Fruit fly (Drosophila melanogaster) whole organism, embryonic: ENCODE results near the gene Sec13.

Experiments used
- B-H1 ChIP-seq: fragments of 200-800 bp; sonication (Bioruptor generic); IDR thresholded peaks from 3 replicates; pipeline ENCODE4 v1.3.6; 2022; ENCODE audit warnings: missing biosample characterization, missing genetic modification characterization
- CG10366 ChIP-seq: fragments of 200-800 bp; sonication (Bioruptor generic); IDR thresholded peaks from 2 replicates; pipeline ENCODE4 v1.3.6; 2022; ENCODE audit warnings: missing biosample characterization, missing genetic modification characterization
- CG10543 ChIP-seq: fragments of 200-800 bp; sonication (Bioruptor generic); optimal IDR thresholded peaks from 3 replicates; lab custom pipeline; 2017; ENCODE audit warnings: missing biosample characterization, mild to moderate bottlenecking, missing genetic modification characterization, moderate library complexity
- CG1647 ChIP-seq: fragments of 200-800 bp; sonication (Bioruptor generic); optimal IDR thresholded peaks from 3 replicates; lab custom pipeline; 2016; ENCODE audit warnings: missing biosample characterization, missing genetic modification characterization
- CG17385 ChIP-seq: fragments of 200-800 bp; sonication (Bioruptor generic); optimal IDR thresholded peaks from 3 replicates; lab custom pipeline; 2018; ENCODE audit warnings: missing biosample characterization, mild to moderate bottlenecking, missing genetic modification characterization
- CG18476 ChIP-seq: fragments of 200-800 bp; sonication (Bioruptor generic); optimal IDR thresholded peaks from 2 replicates; lab custom pipeline; 2016; ENCODE audit warnings: missing biosample characterization, mild to moderate bottlenecking, missing genetic modification characterization
- CG18764 ChIP-seq: fragments of 200-800 bp; sonication (Bioruptor generic); optimal IDR thresholded peaks from 3 replicates; lab custom pipeline; 2016; ENCODE audit warnings: missing biosample characterization, missing genetic modification characterization
- CG2875 ChIP-seq: fragments of 200-800 bp; sonication (Bioruptor generic); optimal IDR thresholded peaks from 2 replicates; lab custom pipeline; 2017; ENCODE audit warnings: missing biosample characterization, mild to moderate bottlenecking, missing genetic modification characterization, missing genetic modification reagents
- CG30431 ChIP-seq: fragments of 200-800 bp; sonication (Bioruptor generic); optimal IDR thresholded peaks from 2 replicates; lab custom pipeline; 2017; ENCODE audit warnings: missing biosample characterization, missing genetic modification characterization
- CG3065 ChIP-seq: fragments of 200-800 bp; sonication (Bioruptor generic); optimal IDR thresholded peaks from 2 replicates; lab custom pipeline; 2016; ENCODE audit warnings: missing biosample characterization, missing genetic modification characterization
- CG33213 ChIP-seq: fragments of 200-800 bp; sonication (Bioruptor generic); optimal IDR thresholded peaks from 3 replicates; lab custom pipeline; 2016; ENCODE audit warnings: missing biosample characterization, missing genetic modification characterization
- CG4328 ChIP-seq: fragments of 200-800 bp; sonication (Bioruptor generic); optimal IDR thresholded peaks from 3 replicates; lab custom pipeline; 2017; ENCODE audit warnings: missing biosample characterization, missing genetic modification reagents, missing genetic modification characterization
- CG4707 ChIP-seq: fragments of 200-800 bp; sonication (Bioruptor generic); optimal IDR thresholded peaks from 2 replicates; lab custom pipeline; 2018; ENCODE audit warnings: missing biosample characterization, mild to moderate bottlenecking, missing genetic modification characterization, moderate library complexity
- CG5180 ChIP-seq: fragments of 200-800 bp; sonication (Bioruptor generic); optimal IDR thresholded peaks from 3 replicates; lab custom pipeline; 2017; ENCODE audit warnings: missing biosample characterization, missing genetic modification characterization, mild to moderate bottlenecking, moderate library complexity, missing genetic modification reagents
- CG6813 ChIP-seq: fragments of 200-800 bp; sonication (Bioruptor generic); optimal IDR thresholded peaks from 2 replicates; lab custom pipeline; 2017; ENCODE audit warnings: missing biosample characterization, missing genetic modification characterization, mild to moderate bottlenecking, moderate library complexity, missing genetic modification reagents
- CG9817 ChIP-seq: fragments of 200-800 bp; sonication (Bioruptor generic); optimal IDR thresholded peaks from 2 replicates; lab custom pipeline; 2018; ENCODE audit warnings: missing biosample characterization, mild to moderate bottlenecking, missing genetic modification characterization, moderate library complexity
- CG9876 ChIP-seq: fragments of 200-800 bp; sonication (Bioruptor generic); optimal IDR thresholded peaks from 2 replicates; lab custom pipeline; 2016; ENCODE audit warnings: missing biosample characterization, missing genetic modification characterization
- Camta ChIP-seq: fragments of 200-800 bp; sonication (Bioruptor generic); optimal IDR thresholded peaks from 2 replicates; lab custom pipeline; 2016; ENCODE audit warnings: missing biosample characterization, missing genetic modification characterization
- Chrac-16 ChIP-seq: fragments of 200-800 bp; sonication (Bioruptor generic); optimal IDR thresholded peaks from 3 replicates; lab custom pipeline; 2016; ENCODE audit warnings: missing biosample characterization, missing genetic modification characterization
- CoRest ChIP-seq: fragments of 200-800 bp; sonication (Bioruptor generic); optimal IDR thresholded peaks from 3 replicates; lab custom pipeline; 2018; ENCODE audit warnings: missing biosample characterization, mild to moderate bottlenecking, missing genetic modification characterization, moderate library complexity
- D ChIP-seq, 2 experiments: fragments of 200-800 bp in 1 of 2; fragments of >200 bp in 1 of 2; sonication (Bioruptor generic) in 1 of 2; optimal IDR thresholded peaks; 2 replicates in 1 of 2; 3 replicates in 1 of 2; lab custom pipeline; 2017; ENCODE audit warnings: mild to moderate bottlenecking in 1 of 2, missing biosample characterization in 1 of 2, missing genetic modification characterization in 1 of 2, missing genetic modification reagents in 1 of 2
- Dek ChIP-seq: fragments of 200-800 bp; sonication (Bioruptor generic); optimal IDR thresholded peaks from 3 replicates; lab custom pipeline; 2019; ENCODE audit warnings: missing biosample characterization, mild to moderate bottlenecking, missing genetic modification characterization, moderate library complexity
- Dll ChIP-seq: fragments of 200-800 bp; sonication (Bioruptor generic); IDR thresholded peaks from 4 replicates; pipeline ENCODE4 v1.3.6; 2022; ENCODE audit warnings: missing biosample characterization, missing genetic modification characterization; ENCODE audit not compliant: partially characterized antibody
- Kr ChIP-seq: fragments of 200-800 bp; sonication (Bioruptor generic); optimal IDR thresholded peaks from 2 replicates; lab custom pipeline; 2017; ENCODE audit warnings: missing biosample characterization, mild to moderate bottlenecking, missing genetic modification characterization
- Med ChIP-seq: fragments of 200-800 bp; sonication (Bioruptor generic); peaks from one replicate; lab custom pipeline; 2016; ENCODE audit warnings: missing biosample characterization, missing genetic modification characterization, mild to moderate bottlenecking, inconsistent platforms, moderate library complexity
- NFAT ChIP-seq: fragments of 200-800 bp; sonication (Bioruptor generic); IDR thresholded peaks from 2 replicates; pipeline ENCODE4 v1.3.6; 2022; ENCODE audit warnings: missing biosample characterization, missing genetic modification characterization
- Nf-YC ChIP-seq: fragments of 200-800 bp; optimal IDR thresholded peaks from 3 replicates; lab custom pipeline; 2019; ENCODE audit warnings: missing biosample characterization, mild to moderate bottlenecking, missing genetic modification characterization, moderate library complexity
- Oaz ChIP-seq: fragments of 200-800 bp; sonication (Bioruptor generic); IDR thresholded peaks from 2 replicates; pipeline ENCODE4 v1.3.6; 2022; ENCODE audit warnings: missing biosample characterization, missing genetic modification characterization
- Pdp1 ChIP-seq, 2 experiments: fragments of 200-800 bp; sonication (Bioruptor generic); optimal IDR thresholded peaks; 3 replicates each; lab custom pipeline; 2016; ENCODE audit warnings: missing biosample characterization in 2 of 2, missing genetic modification characterization in 2 of 2, mild to moderate bottlenecking in 1 of 2, moderate library complexity in 1 of 2
- Tbp ChIP-seq: fragments of >200 bp; optimal IDR thresholded peaks from 2 replicates; lab custom pipeline; 2018; ENCODE audit warnings: missing biosample characterization, missing genetic modification characterization
- Xbp1 ChIP-seq: fragments of 200-800 bp; sonication (Bioruptor generic); optimal IDR thresholded peaks from 3 replicates; lab custom pipeline; 2016; ENCODE audit warnings: missing biosample characterization, mild to moderate bottlenecking, missing genetic modification characterization
- bowl ChIP-seq: fragments of 200-800 bp; sonication (Bioruptor generic); IDR thresholded peaks from 2 replicates; pipeline ENCODE4 v1.3.6; 2022; ENCODE audit warnings: missing biosample characterization, missing genetic modification characterization
- chif ChIP-seq, 2 experiments: fragments of 200-800 bp; sonication (Bioruptor generic); optimal IDR thresholded peaks; 3 replicates each; lab custom pipeline; 2016; ENCODE audit warnings: missing biosample characterization in 2 of 2, missing genetic modification characterization in 2 of 2
- croc ChIP-seq: fragments of 200-800 bp; sonication (Bioruptor generic); conservative IDR thresholded peaks from 3 replicates; pipeline ENCODE4 v1.3.6; 2022; ENCODE audit warnings: missing biosample characterization, missing genetic modification characterization
- dan ChIP-seq: fragments of 200-800 bp; sonication (Bioruptor generic); IDR thresholded peaks from 2 replicates; pipeline ENCODE4 v1.3.6; 2022; ENCODE audit warnings: missing biosample characterization, missing genetic modification characterization
- disco-r ChIP-seq: fragments of 200-800 bp; sonication (Bioruptor generic); optimal IDR thresholded peaks from 2 replicates; lab custom pipeline; 2016; ENCODE audit warnings: missing biosample characterization, missing genetic modification characterization
- fd102C ChIP-seq: fragments of 200-800 bp; sonication (Bioruptor generic); optimal IDR thresholded peaks from 2 replicates; lab custom pipeline; 2018; ENCODE audit warnings: missing biosample characterization, mild to moderate bottlenecking, missing genetic modification characterization, moderate library complexity
- gcm ChIP-seq: fragments of 200-800 bp; sonication (Bioruptor generic); optimal IDR thresholded peaks from 2 replicates; lab custom pipeline; 2019; ENCODE audit warnings: missing biosample characterization, mild to moderate bottlenecking, missing genetic modification characterization, moderate library complexity
- her ChIP-seq: fragments of 200-800 bp; sonication (Bioruptor generic); optimal IDR thresholded peaks from 2 replicates; lab custom pipeline; 2016; ENCODE audit warnings: missing biosample characterization, missing genetic modification characterization
- knrl ChIP-seq: fragments of 200-800 bp; sonication (Bioruptor generic); IDR thresholded peaks from 3 replicates; pipeline ENCODE4 v1.3.6; 2022; ENCODE audit warnings: missing biosample characterization, missing genetic modification characterization; ENCODE audit not compliant: partially characterized antibody
- lilli ChIP-seq: fragments of 200-800 bp; sonication (Bioruptor generic); optimal IDR thresholded peaks from 3 replicates; lab custom pipeline; 2016; ENCODE audit warnings: missing biosample characterization, missing genetic modification characterization
- pan ChIP-seq, 4 experiments: fragments of >200 bp in 3 of 4; fragments of 200-800 bp in 1 of 4; sonication (Bioruptor generic) in 1 of 4; optimal IDR thresholded peaks in 3 of 4; IDR thresholded peaks in 1 of 4; 2 replicates each; pipeline versions ENCODE4 v1.3.6 to Lab custom; 2017 to 2022; ENCODE audit warnings: missing biosample characterization in 2 of 4, missing genetic modification characterization in 2 of 4, mixed read lengths in 1 of 4
- pnt ChIP-seq: fragments of 200-800 bp; sonication (Bioruptor generic); optimal IDR thresholded peaks from 3 replicates; lab custom pipeline; 2016; ENCODE audit warnings: missing biosample characterization, missing genetic modification characterization
- rib ChIP-seq: fragments of 200-800 bp; sonication (Bioruptor generic); IDR thresholded peaks from 2 replicates; pipeline ENCODE4 v1.3.6; 2022; ENCODE audit warnings: missing biosample characterization, missing genetic modification characterization
- sim ChIP-seq: fragments of 200-800 bp; sonication (Bioruptor generic); IDR thresholded peaks from 2 replicates; pipeline ENCODE4 v1.3.6; 2022; ENCODE audit warnings: missing biosample characterization, missing genetic modification characterization
- tgo ChIP-seq: fragments of 200-800 bp; sonication (Bioruptor generic); IDR thresholded peaks from 3 replicates; pipeline ENCODE4 v1.3.6; 2022; ENCODE audit warnings: missing biosample characterization, missing genetic modification characterization
- tin ChIP-seq: fragments of 200-800 bp; sonication (Bioruptor generic); optimal IDR thresholded peaks from 3 replicates; lab custom pipeline; 2016; ENCODE audit warnings: missing biosample characterization, missing genetic modification characterization
- unc-4 ChIP-seq: fragments of 200-800 bp; sonication (Bioruptor generic); IDR thresholded peaks from 2 replicates; pipeline ENCODE4 v1.3.6; 2022; ENCODE audit warnings: missing biosample characterization, missing genetic modification characterization; ENCODE audit not compliant: partially characterized antibody
- vfl ChIP-seq: fragments of 200-800 bp; sonication (Bioruptor generic); optimal IDR thresholded peaks from 2 replicates; lab custom pipeline; 2016; ENCODE audit warnings: missing biosample characterization, missing genetic modification characterization
- zen ChIP-seq: fragments of 200-800 bp; sonication (Bioruptor generic); optimal IDR thresholded peaks from 3 replicates; lab custom pipeline; 2018; ENCODE audit warnings: missing biosample characterization, mild to moderate bottlenecking, missing genetic modification characterization, moderate library complexity

Gene Sec13

DNA sequence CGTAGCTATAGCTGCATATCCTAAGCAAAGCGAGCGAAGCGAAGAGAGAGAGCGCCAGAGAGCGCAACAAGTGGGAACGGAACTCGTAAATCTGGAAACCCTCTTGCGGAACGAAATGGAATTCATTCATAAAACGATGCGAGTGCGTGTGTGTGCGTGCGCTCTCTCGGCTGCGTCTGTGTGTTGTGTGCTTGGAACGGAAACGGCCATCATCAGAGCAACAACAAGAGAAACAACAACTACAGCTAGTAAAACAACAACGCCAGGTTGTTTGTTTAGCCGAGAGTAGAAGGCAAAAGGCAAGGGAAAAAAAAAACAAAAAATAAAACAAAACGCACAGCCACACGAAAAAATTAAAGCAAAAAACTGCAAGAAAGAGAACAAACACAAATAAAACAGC, 41.7 kb upstream of the Sec13 start (continued):
- peak; percentile 70 for TF ChIP-seq CG6813 (GFP tag; lab: Kevin White, UChicago)
- no peak for TF ChIP-seq pan (optimal IDR thresholded peaks at IDR 0.05; lab: Kevin White, UChicago)
- TF ChIP-seq pan (GFP tag; optimal IDR thresholded peaks at IDR 0.05 in 1 of 2, IDR thresholded peaks at IDR 0.05 in 1 of 2), result peak in 1 of 2 experiments; percentile 43
- TF ChIP-seq chif (GFP tag; optimal IDR thresholded peaks at IDR 0.05; lab: Kevin White, UChicago), result no peak
- TF ChIP-seq CG30431 (GFP tag; lab: Kevin White, UChicago), result no peak
- peak; percentile 58 for TF ChIP-seq CG4707 (GFP tag; lab: Kevin White, UChicago)
- TF ChIP-seq Nf-YC (tag; lab: Kevin White, UChicago), result peak; percentile 63
- no peak for TF ChIP-seq Xbp1 (GFP tag; lab: Kevin White, UChicago)
- TF ChIP-seq tgo (GFP tag; lab: Robert Waterston, UW), result no peak; the same call in 2 of the 3 replicates
- no peak for TF ChIP-seq CoRest (tag; lab: Kevin White, UChicago)
- no peak for TF ChIP-seq dan (GFP tag; lab: Robert Waterston, UW)
- TF ChIP-seq Pdp1 (GFP tag; optimal IDR thresholded peaks at IDR 0.05; lab: Kevin White, UChicago), result peak in 1 of 2 experiments; percentile 32
- TF ChIP-seq croc (GFP tag; lab: Robert Waterston, UW), result no peak
- TF ChIP-seq knrl (GFP tag; lab: Robert Waterston, UW), result no peak
- TF ChIP-seq unc-4 (GFP tag; lab: Robert Waterston, UW), result no peak
- TF ChIP-seq tin, result no peak
- TF ChIP-seq CG9876 (GFP tag; lab: Kevin White, UChicago), result no peak
- TF ChIP-seq Oaz (GFP tag; lab: Robert Waterston, UW), result no peak
- no peak for TF ChIP-seq Tbp
- TF ChIP-seq rib (GFP tag; lab: Robert Waterston, UW), result no peak
- peak; percentile 56 for TF ChIP-seq CG4328 (GFP tag; lab: Kevin White, UChicago)
- TF ChIP-seq vfl (GFP tag; lab: Kevin White, UChicago), result no peak
- TF ChIP-seq her (GFP tag; lab: Kevin White, UChicago), result peak; percentile 11
- TF ChIP-seq CG9817 (tag; lab: Kevin White, UChicago), result no peak
- TF ChIP-seq sim (GFP tag; lab: Robert Waterston, UW), result no peak
- peak; percentile 20 for TF ChIP-seq Kr (GFP tag; lab: Kevin White, UChicago)
- TF ChIP-seq CG2875 (GFP tag; lab: Kevin White, UChicago), result peak; percentile 39
- peak; percentile 52; the same call in 1 of the 2 replicates for TF ChIP-seq bowl (GFP tag; lab: Robert Waterston, UW)
- no peak; the same call in 1 of the 2 replicates for TF ChIP-seq CG10366 (GFP tag; lab: Robert Waterston, UW)
- no peak for TF ChIP-seq Camta (GFP tag; lab: Kevin White, UChicago)
- TF ChIP-seq CG18764 (GFP tag; lab: Kevin White, UChicago), result peak; percentile 19
- peak; percentile 46 for TF ChIP-seq gcm
- TF ChIP-seq CG10543 (GFP tag; lab: Kevin White, UChicago), result peak; percentile 56
- no peak for TF ChIP-seq lilli (GFP tag; lab: Kevin White, UChicago)
- TF ChIP-seq pnt (GFP tag; lab: Kevin White, UChicago), result no peak
- TF ChIP-seq NFAT (GFP tag; lab: Robert Waterston, UW), result no peak
- no peak for TF ChIP-seq Dek (tag; lab: Kevin White, UChicago)
- no peak for TF ChIP-seq Chrac-16 (GFP tag; lab: Kevin White, UChicago)
- TF ChIP-seq CG1647 (GFP tag; lab: Kevin White, UChicago), result no peak
- TF ChIP-seq CG17385 (GFP tag; lab: Kevin White, UChicago), result peak; percentile 42
- TF ChIP-seq zen, result no peak
- TF ChIP-seq CG18476 (GFP tag; lab: Kevin White, UChicago), result no peak
- TF ChIP-seq B-H1 (GFP tag; lab: Robert Waterston, UW), result no peak
- TF ChIP-seq Med (GFP tag; lab: Kevin White, UChicago), result peak; percentile 85
- peak; percentile 49 for TF ChIP-seq CG5180 (GFP tag; lab: Kevin White, UChicago)
- TF ChIP-seq disco-r (GFP tag; lab: Kevin White, UChicago), result no peak
- peak; percentile 36 for TF ChIP-seq fd102C
- no peak for TF ChIP-seq Dll
- peak; percentile 33 for TF ChIP-seq CG33213 (GFP tag; lab: Kevin White, UChicago)
- no peak for TF ChIP-seq D (optimal IDR thresholded peaks at IDR 0.05; lab: Kevin White, UChicago)
- TF ChIP-seq D (GFP tag; optimal IDR thresholded peaks at IDR 0.05; lab: Kevin White, UChicago), result peak; percentile 22
- TF ChIP-seq CG3065 (GFP tag; lab: Kevin White, UChicago), result no peak
